Fruit fly (Drosophila melanogaster): ENCODE measurements around the gene Agpat4.

The Agpat4 gene

dm6 chr3L:16410234-16411119 is 29.1 kb upstream of the Agpat4 start (continued):
- TF ChIP-seq lola (GFP tag; optimal IDR thresholded peaks at IDR 0.05) (no peak), CrebA (GFP tag; optimal IDR thresholded peaks at IDR 0.05; ENCODE audit: borderline replicate concordance) (no peak)

DNA sequence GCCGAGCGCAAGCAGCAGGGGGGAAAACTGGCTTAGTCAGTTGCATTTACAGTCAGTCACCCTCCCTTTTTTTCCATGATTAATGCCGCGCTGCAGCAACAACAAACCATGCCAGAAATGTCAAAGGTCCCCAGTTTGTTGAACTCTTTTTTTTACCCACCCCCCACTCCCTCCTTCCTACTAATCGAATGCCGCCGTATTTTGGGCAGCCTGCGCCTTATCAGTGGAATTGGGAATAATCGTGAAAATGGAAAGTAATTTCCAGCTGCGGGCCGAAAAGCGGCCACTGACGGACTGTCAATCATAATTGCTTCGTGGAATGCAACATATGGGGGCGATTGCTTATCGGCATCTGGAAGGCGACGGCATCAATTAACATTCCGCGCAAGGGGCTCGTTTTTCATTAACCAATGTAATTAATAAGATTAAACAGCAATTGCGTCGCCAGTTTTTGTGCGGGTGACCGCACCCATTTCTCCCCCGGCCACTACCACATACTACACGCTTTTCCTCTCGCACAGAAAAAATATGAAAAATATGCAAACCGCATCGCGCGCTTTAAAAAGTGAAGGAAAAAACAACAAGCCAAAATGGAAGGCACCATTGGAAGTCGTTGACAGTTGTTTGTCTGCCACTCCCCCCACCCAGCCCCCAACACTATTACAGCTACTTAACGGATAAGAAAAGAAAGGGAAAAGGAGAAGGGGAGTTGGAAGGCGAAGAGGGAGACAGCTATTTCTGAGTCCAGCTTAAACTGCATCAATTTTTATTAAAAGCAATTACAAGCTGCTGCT is 28.3 kb upstream of the Agpat4 start:
- TF ChIP-seq CrebA (GFP tag; optimal IDR thresholded peaks at IDR 0.05; ENCODE audit: borderline replicate concordance): no peak
- no peak for TF ChIP-seq Dfd (GFP tag; optimal IDR thresholded peaks at IDR 0.05)
- TF ChIP-seq OdsH (GFP tag; optimal IDR thresholded peaks at IDR 0.05): no peak
- TF ChIP-seq Hr78 (GFP tag; optimal IDR thresholded peaks at IDR 0.05): no peak
- peak; percentile 1 for TF ChIP-seq Dif (GFP tag; optimal IDR thresholded peaks at IDR 0.05; ENCODE audit: partially characterized antibody)
- no peak for TF ChIP-seq jim (GFP tag; optimal IDR thresholded peaks at IDR 0.05)
- no peak for TF ChIP-seq h (GFP tag; optimal IDR thresholded peaks at IDR 0.05)
- no peak for TF ChIP-seq Rel (GFP tag; optimal IDR thresholded peaks at IDR 0.05)
- peak; percentile 19 for TF ChIP-seq Rel (tag; optimal IDR thresholded peaks at IDR 0.05)

- TF ChIP-seq Mio (GFP tag; optimal IDR thresholded peaks at IDR 0.05): no peak
- peak; percentile 47 for TF ChIP-seq HLH106 (tag; optimal IDR thresholded peaks at IDR 0.05)
- no peak for TF ChIP-seq Dfd (GFP tag; optimal IDR thresholded peaks at IDR 0.05)
- TF ChIP-seq Myc (optimal IDR thresholded peaks at IDR 0.05): no peak
- TF ChIP-seq Rel (GFP tag; optimal IDR thresholded peaks at IDR 0.05): no peak
- TF ChIP-seq Rel (tag; optimal IDR thresholded peaks at IDR 0.05): no peak
- TF ChIP-seq CrebA (GFP tag; optimal IDR thresholded peaks at IDR 0.05; ENCODE audit: borderline replicate concordance): no peak
- no peak for TF ChIP-seq pan (optimal IDR thresholded peaks at IDR 0.05)
- peak; percentile 36 for TF ChIP-seq psq (GFP tag; optimal IDR thresholded peaks at IDR 0.05)
- peak; percentile 38 to 76 for TF ChIP-seq dl (GFP tag; optimal IDR thresholded peaks at IDR 0.05; ENCODE audit: insufficient read depth in 1 of 2, partially characterized antibody in 2 of 2)
- no peak for TF ChIP-seq tai (GFP tag; optimal IDR thresholded peaks at IDR 0.05)
- TF ChIP-seq Dif (GFP tag; optimal IDR thresholded peaks at IDR 0.05; ENCODE audit: partially characterized antibody): peak; percentile 5
- TF ChIP-seq dsf (GFP tag; optimal IDR thresholded peaks at IDR 0.05; ENCODE audit: borderline replicate concordance): peak; percentile 78
- TF ChIP-seq CG32264 (GFP tag; optimal IDR thresholded peaks at IDR 0.05): peak; percentile 9
- peak; percentile 1 for TF ChIP-seq Vsx2 (GFP tag; optimal IDR thresholded peaks at IDR 0.05; ENCODE audit: partially characterized antibody)
- TF ChIP-seq foxo (GFP tag; optimal IDR thresholded peaks at IDR 0.05): peak in 1 of 2 experiments; percentile 66
- TF ChIP-seq usp (GFP tag; optimal IDR thresholded peaks at IDR 0.05): no peak
- no peak for TF ChIP-seq lola (GFP tag; optimal IDR thresholded peaks at IDR 0.05)
- TF ChIP-seq brk (GFP tag; optimal IDR thresholded peaks at IDR 0.05): no peak
- peak; percentile 45 for TF ChIP-seq fru (GFP tag; optimal IDR thresholded peaks at IDR 0.05)
- TF ChIP-seq dmrt93B (GFP tag; optimal IDR thresholded peaks at IDR 0.05): peak; percentile 41
- TF ChIP-seq OdsH (GFP tag; optimal IDR thresholded peaks at IDR 0.05): peak; percentile 54
- TF ChIP-seq ey (GFP tag; optimal IDR thresholded peaks at IDR 0.05): peak; percentile 44
- peak; percentile 60 for TF ChIP-seq Jra (GFP tag; optimal IDR thresholded peaks at IDR 0.05)
- TF ChIP-seq Hr83 (GFP tag; optimal IDR thresholded peaks at IDR 0.05; ENCODE audit: poor library complexity, severe bottlenecking): peak; percentile 96
- peak; percentile 70 for TF ChIP-seq Hnf4 (GFP tag; optimal IDR thresholded peaks at IDR 0.05)
- peak; percentile 63 for TF ChIP-seq Sp1 (GFP tag; optimal IDR thresholded peaks at IDR 0.05)
- no peak for TF ChIP-seq N (GFP tag; optimal IDR thresholded peaks at IDR 0.05)
- peak; percentile 31 for TF ChIP-seq GATAd (GFP tag; optimal IDR thresholded peaks at IDR 0.05)
- no peak for TF ChIP-seq Hr78 (GFP tag; optimal IDR thresholded peaks at IDR 0.05)
- TF ChIP-seq br (GFP tag; optimal IDR thresholded peaks at IDR 0.05): peak; percentile 62
- peak; percentile 60 for TF ChIP-seq CG9705 (GFP tag; optimal IDR thresholded peaks at IDR 0.05)
- TF ChIP-seq rgr (GFP tag; optimal IDR thresholded peaks at IDR 0.05): peak; percentile 70
- TF ChIP-seq jim (GFP tag; optimal IDR thresholded peaks at IDR 0.05): peak; percentile 76
- TF ChIP-seq h (GFP tag; optimal IDR thresholded peaks at IDR 0.05): peak; percentile 45
- TF ChIP-seq sv (GFP tag; optimal IDR thresholded peaks at IDR 0.05): no peak
- peak; percentile 6 for TF ChIP-seq woc (GFP tag; optimal IDR thresholded peaks at IDR 0.05)
- TF ChIP-seq sage (GFP tag; optimal IDR thresholded peaks at IDR 0.05): no peak
- TF ChIP-seq Abd-B (GFP tag; optimal IDR thresholded peaks at IDR 0.05): no peak
Measured at dm6 chr3L:16408609-16409439, 27.5 kb upstream of the Agpat4 start.

Measured in whole organism, wandering third instar larva.